Fruit fly (Drosophila melanogaster) whole organism, larva: Measurements from ENCODE around the gene nompC.
A peak's percentile ranks its signal among the peaks of the same experiment; 100 is the strongest.

Experiments used
- noc ChIP-seq: fragments of 200-800 bp; sonication (Bioruptor generic); optimal IDR thresholded peaks from 3 replicates; lab custom pipeline; 2019; ENCODE audit warnings: missing biosample characterization, mild to moderate bottlenecking, missing genetic modification characterization, moderate library complexity

Gene nompC

DNA sequence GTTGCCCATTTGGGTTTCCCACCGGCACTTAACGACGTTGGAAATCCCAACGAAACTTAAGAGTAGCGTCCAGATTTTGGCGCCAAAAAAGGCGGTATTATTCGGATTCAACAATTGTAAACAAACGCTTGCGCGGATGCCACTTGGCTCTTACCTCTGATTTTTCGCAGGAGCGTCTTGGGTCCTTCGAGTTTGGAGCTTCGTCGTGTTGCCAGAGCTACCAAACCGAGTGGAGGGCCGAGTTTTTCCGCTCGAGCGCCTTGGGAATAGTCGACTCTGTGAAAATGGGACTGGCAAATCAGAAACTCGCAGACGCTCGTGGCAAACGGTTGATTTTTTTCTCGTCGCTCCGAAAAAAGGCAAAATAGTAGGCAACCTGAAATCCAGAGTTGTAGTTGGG is at the start of gene nompC:
Gene nompC, plus strand, starts transcription at position 301 of the 400 bp plus-strand sequence.
- TF ChIP-seq noc (tag; lab: Kevin White, UChicago) = no peak

dm6 chr2L:5296672-5297288 is 49.2 kb upstream of the nompC start:
- TF ChIP-seq noc (tag; lab: Kevin White, UChicago) = no peak

dm6 chr2L:5297289-5297960 is 48.6 kb upstream of the nompC start:
- TF ChIP-seq noc (tag; lab: Kevin White, UChicago) = no peak

DNA sequence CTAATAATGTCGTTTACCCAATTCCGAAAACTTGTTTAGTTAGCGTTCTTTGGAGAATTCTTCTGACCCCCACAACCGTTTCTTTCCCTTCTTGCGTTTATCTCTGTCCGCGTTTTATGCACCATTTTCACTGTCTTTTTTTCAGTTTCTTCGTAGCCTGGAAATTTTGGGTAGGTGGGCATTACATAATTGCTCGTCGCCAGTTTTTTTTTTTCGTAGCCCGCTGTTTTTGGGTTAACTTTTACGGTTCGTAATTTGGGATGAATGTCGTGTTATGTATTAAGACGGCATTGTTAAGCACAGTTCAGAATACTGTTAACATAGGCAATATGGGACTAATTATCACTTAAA is 48.1 kb upstream of the nompC start:
- TF ChIP-seq noc (tag; lab: Kevin White, UChicago) = no peak

DNA sequence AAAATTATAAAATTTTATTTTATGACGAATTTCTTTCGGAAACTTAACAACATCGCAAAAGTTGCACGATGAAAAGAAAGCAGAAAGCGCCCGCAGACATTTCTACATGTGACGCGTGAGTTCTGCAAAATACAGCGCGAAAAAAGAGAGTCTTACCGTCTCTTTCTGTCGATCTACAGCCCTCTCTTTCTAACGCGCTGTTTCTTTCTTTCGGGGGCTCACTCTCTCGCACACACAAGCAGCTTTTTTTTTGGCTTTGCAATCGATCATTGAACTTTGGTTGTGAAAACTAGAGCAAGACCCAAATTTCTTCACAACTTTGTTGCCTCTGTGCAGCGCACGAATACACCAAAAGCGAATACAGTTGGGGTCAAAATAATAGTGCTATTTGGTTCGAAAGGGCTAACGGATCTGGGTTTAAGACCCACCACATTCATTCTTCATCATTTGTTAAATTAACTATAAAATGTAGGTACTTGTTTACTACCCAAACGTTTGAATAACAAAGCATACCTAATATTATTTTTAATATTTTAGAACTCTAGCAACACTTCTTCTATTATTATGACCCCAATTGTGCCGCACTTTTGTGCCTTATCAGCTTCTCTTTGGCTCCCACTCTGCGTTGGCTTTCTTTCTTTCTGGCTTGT is 46.9 kb upstream of the nompC start:
- TF ChIP-seq noc (tag; lab: Kevin White, UChicago) = peak; percentile 95

dm6 chr2L:5299628-5299986 is 46.4 kb upstream of the nompC start:
- TF ChIP-seq noc (tag; lab: Kevin White, UChicago) = no peak

- TF ChIP-seq noc (tag; lab: Kevin White, UChicago) = no peak
These were observed 45.7 kb upstream of the nompC start for dm6 chr2L:5300237-5300668.

DNA sequence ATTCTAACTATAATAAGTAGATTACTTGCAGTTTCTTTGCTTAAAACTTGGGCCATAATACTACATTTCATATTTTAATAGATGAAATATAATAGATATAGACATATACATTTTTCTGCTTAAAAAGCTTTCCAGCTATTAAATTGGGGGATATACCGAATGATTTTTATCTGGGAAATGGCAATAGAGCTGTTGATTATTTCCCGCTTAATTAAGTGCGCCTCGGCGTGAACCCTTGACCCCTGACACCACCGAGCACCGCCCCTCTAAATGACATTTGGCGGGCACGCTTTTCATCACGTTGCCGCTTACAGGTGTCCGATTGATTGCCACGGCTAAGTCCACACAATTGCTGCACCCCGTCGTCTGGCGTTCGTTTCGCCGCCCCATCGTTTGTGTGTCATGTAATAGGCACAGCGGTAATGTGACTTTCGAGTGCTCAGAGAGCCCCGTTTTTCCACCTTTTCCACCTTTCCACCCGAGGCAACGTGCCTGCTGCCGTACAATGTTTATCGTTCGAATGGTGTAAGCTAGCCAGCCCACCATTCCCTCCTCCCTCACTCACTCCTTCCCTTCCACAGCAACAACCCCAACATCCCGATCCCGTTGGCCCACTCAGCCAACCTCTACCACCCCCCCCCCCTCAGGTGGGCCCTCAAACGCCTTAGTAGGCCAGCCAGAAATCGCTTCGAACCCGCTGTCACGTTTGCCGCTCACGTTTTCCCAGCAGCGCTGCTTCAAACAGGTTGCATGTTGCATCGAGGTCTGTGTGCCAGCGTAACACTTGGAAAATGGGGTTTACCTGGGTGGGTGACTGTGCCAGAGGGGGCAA is 45.0 kb upstream of the nompC start:
- no peak for TF ChIP-seq noc (tag; lab: Kevin White, UChicago)

dm6 chr2L:5302284-5302683 is 43.7 kb upstream of the nompC start:
- TF ChIP-seq noc (tag; lab: Kevin White, UChicago) = no peak

dm6 chr2L:5302692-5303043 is 43.3 kb upstream of the nompC start:
- TF ChIP-seq noc (tag; lab: Kevin White, UChicago) = no peak

DNA sequence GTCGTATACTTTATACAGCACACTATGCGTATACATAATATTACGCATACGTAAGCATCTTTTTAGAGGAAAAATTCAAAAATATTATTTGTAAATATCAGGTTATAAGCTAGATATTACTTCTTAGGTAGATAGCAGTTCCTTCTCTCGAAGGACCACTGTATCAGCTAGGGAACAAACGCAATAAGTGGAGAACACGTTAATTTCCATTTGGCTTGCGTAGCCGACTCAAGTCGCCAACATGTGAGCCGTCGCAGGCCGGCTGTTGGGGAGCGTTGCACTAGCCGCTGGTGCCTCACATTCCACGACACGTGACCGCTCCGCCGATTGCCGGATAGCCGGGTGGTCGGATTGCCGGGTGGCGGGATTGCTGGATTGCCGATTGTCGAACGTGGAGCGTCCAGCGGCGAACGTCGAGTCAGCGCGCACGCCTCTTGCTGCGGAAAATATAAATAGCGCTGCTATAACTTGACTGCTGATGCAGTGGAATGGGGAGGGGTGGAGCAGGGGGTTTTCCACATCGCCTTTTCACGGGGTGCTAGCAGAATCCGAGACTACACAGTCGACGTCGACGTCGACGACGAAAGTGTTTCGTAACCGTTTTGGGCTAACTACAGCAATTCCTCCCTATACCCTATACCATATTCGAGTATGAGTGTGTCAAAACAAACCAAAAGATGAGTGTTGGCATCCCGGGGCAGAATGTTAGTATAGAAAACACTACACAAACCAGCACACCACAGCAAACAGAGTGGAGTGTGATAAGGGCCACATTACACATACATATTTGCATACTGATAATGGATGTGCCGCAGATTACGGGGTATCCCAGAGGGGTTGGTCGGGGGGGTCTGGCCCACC is 42.7 kb upstream of the nompC start:
- no peak for TF ChIP-seq noc (tag; lab: Kevin White, UChicago)

- no peak for TF ChIP-seq noc (tag; lab: Kevin White, UChicago)
These were observed 41.6 kb upstream of the nompC start for dm6 chr2L:5304367-5304766.

DNA sequence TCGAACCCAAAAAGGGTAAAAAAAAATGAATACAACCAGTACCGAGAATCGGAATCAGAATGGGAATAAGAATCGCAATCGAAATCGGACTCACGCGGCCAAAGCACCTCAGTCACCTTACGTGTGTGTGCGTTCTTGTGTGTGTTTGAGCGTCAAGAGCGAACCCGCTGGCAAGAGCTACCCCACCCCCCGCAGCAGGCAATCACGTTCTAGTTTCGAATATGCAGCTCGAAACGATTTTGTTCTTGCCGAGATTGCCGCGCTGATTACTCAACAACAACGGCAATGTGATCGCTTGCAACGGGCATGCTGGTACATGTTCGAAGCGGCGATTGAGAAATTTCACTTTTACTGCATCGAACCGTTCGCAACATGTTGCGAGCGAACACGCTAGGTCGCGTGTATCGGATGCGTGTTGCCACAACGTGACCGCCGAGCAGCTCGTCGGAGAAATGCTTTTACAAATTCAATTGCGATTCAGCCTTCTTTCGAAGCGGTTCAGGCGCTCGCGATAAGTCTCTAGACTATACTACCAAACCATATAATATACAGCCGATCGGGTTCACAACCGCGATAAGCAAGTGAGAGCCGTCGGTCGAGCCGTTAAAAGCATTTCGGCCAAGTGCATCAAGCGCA is 40.6 kb upstream of the nompC start:
- peak; percentile 53 for TF ChIP-seq noc (tag; lab: Kevin White, UChicago)

DNA sequence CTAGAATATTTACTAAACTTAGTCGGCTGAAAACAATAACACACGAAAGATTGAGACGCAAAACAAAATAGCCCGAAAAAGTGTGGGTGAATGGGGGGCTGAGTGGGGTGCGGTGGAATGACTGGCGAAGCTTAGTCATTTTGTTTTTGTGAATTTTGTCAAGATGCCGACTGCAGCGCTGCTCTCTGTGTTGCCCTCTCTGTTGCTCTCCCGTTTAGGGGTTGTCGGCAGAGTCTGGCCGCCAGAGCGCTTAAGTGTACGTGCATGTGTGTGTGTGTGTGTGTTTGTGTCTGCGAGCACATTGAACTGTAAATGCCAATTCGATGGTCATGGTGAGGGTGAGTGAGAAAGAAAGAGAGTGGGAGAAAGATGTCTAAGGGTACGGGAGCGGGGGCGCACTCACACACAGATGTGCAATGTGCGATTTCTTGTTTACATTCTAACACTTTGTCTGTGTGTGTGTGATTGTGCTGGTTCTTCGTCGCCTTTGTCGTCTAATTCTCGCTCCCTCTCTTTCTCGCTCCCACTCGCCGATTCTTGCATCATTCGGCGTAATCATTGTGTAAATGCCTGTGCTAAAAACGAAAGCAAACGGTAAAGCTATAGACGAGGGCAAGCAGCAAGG is 39.5 kb upstream of the nompC start:
- TF ChIP-seq noc (tag; lab: Kevin White, UChicago) = peak; percentile 27
